Fruit fly (Drosophila melanogaster) whole organism, embryonic: Measurements from ENCODE around the gene Cbl.

Experiments
- CG1024 ChIP-seq: fragments of 200-800 bp; sonication (Bioruptor generic); IDR thresholded peaks from 2 replicates; pipeline ENCODE4 v1.3.6; 2022; ENCODE audit warnings: missing biosample characterization, missing genetic modification characterization
- CG10366 ChIP-seq: fragments of 200-800 bp; sonication (Bioruptor generic); IDR thresholded peaks from 2 replicates; pipeline ENCODE4 v1.3.6; 2022; ENCODE audit warnings: missing biosample characterization, missing genetic modification characterization
- CG10431 ChIP-seq: fragments of 200-800 bp; sonication (Bioruptor generic); optimal IDR thresholded peaks from 3 replicates; lab custom pipeline; 2018; ENCODE audit warnings: missing biosample characterization, mild to moderate bottlenecking, missing genetic modification characterization
- CG10462 ChIP-seq: fragments of 200-800 bp; sonication (Bioruptor generic); optimal IDR thresholded peaks from 2 replicates; lab custom pipeline; 2016; ENCODE audit warnings: missing biosample characterization, missing genetic modification characterization
- CG10654 ChIP-seq: fragments of 200-800 bp; sonication (Bioruptor generic); optimal IDR thresholded peaks from 2 replicates; lab custom pipeline; 2016; ENCODE audit warnings: missing biosample characterization, missing genetic modification characterization
- CG11093 ChIP-seq: fragments of 200-800 bp; sonication (Bioruptor generic); IDR thresholded peaks from 3 replicates; pipeline ENCODE4 v1.3.6; 2022; ENCODE audit warnings: missing biosample characterization, missing genetic modification characterization
- CG12659 ChIP-seq: fragments of 200-800 bp; sonication (Bioruptor generic); optimal IDR thresholded peaks from 3 replicates; lab custom pipeline; 2017; ENCODE audit warnings: mild to moderate bottlenecking, missing biosample characterization, missing genetic modification reagents, missing genetic modification characterization
- CG12769 ChIP-seq: fragments of 200-800 bp; sonication (Bioruptor generic); optimal IDR thresholded peaks from 2 replicates; lab custom pipeline; 2019; ENCODE audit warnings: missing biosample characterization, mild to moderate bottlenecking, missing genetic modification characterization, moderate library complexity
- CG13624 ChIP-seq: fragments of 200-800 bp; sonication (Bioruptor generic); optimal IDR thresholded peaks from 2 replicates; lab custom pipeline; 2016; ENCODE audit warnings: missing biosample characterization, missing genetic modification characterization
- CG16779 ChIP-seq: fragments of 200-800 bp; sonication (Bioruptor generic); IDR thresholded peaks from 2 replicates; pipeline ENCODE4 v1.3.6; 2022; ENCODE audit warnings: missing biosample characterization, missing genetic modification characterization
- CG17568 ChIP-seq: fragments of 200-800 bp; sonication (Bioruptor generic); optimal IDR thresholded peaks from 2 replicates; lab custom pipeline; 2018; ENCODE audit warnings: missing biosample characterization, mild to moderate bottlenecking, missing genetic modification characterization, moderate library complexity
- CG17802 ChIP-seq: fragments of 200-800 bp; sonication (Bioruptor generic); optimal IDR thresholded peaks from 2 replicates; lab custom pipeline; 2018; ENCODE audit warnings: missing biosample characterization, mild to moderate bottlenecking, missing genetic modification characterization, moderate library complexity
- CG18599 ChIP-seq: fragments of 200-800 bp; sonication (Bioruptor generic); optimal IDR thresholded peaks from 3 replicates; lab custom pipeline; 2017; ENCODE audit warnings: missing biosample characterization, missing genetic modification characterization, mild to moderate bottlenecking, moderate library complexity, missing genetic modification reagents
- CG31224 ChIP-seq: fragments of 200-800 bp; sonication (Bioruptor generic); IDR thresholded peaks from 2 replicates; pipeline ENCODE4 v1.3.6; 2022; ENCODE audit warnings: missing biosample characterization, missing genetic modification characterization
- CG31365 ChIP-seq: fragments of 200-800 bp; sonication (Bioruptor generic); optimal IDR thresholded peaks from 2 replicates; lab custom pipeline; 2018; ENCODE audit warnings: missing biosample characterization, mild to moderate bottlenecking, missing genetic modification characterization
- CG32772 ChIP-seq: fragments of 200-800 bp; sonication (Bioruptor generic); IDR thresholded peaks from 2 replicates; pipeline ENCODE4 v1.3.6; 2022; ENCODE audit warnings: missing biosample characterization, missing genetic modification characterization
- CG34422 ChIP-seq: fragments of 200-800 bp; sonication (Bioruptor generic); IDR thresholded peaks from 3 replicates; pipeline ENCODE4 v1.3.6; 2022; ENCODE audit warnings: missing biosample characterization, missing genetic modification characterization
- CG4617 ChIP-seq: fragments of 200-800 bp; sonication (Bioruptor generic); optimal IDR thresholded peaks from 3 replicates; lab custom pipeline; 2016; ENCODE audit warnings: missing biosample characterization, missing genetic modification characterization, borderline replicate concordance
- CG6272 ChIP-seq: fragments of 200-800 bp; sonication (Bioruptor generic); IDR thresholded peaks from 2 replicates; pipeline ENCODE4 v1.3.6; 2022; ENCODE audit warnings: missing biosample characterization, missing genetic modification characterization
- CG8290 ChIP-seq, 3 experiments: fragments of 200-800 bp; sonication (Bioruptor generic); optimal IDR thresholded peaks; 2 replicates each; lab custom pipeline; 2016 to 2019; ENCODE audit warnings: missing biosample characterization in 3 of 3, missing genetic modification characterization in 3 of 3, mild to moderate bottlenecking in 2 of 3, moderate library complexity in 1 of 3
- CG9876 ChIP-seq: fragments of 200-800 bp; sonication (Bioruptor generic); optimal IDR thresholded peaks from 2 replicates; lab custom pipeline; 2016; ENCODE audit warnings: missing biosample characterization, missing genetic modification characterization
- Camta ChIP-seq: fragments of 200-800 bp; sonication (Bioruptor generic); optimal IDR thresholded peaks from 2 replicates; lab custom pipeline; 2016; ENCODE audit warnings: missing biosample characterization, missing genetic modification characterization
- CkIIα-i1 ChIP-seq: fragments of 200-800 bp; sonication (Bioruptor generic); IDR thresholded peaks from 2 replicates; pipeline ENCODE4 v1.3.6; 2022; ENCODE audit warnings: missing biosample characterization, missing genetic modification characterization
- Dll ChIP-seq: fragments of 200-800 bp; sonication (Bioruptor generic); IDR thresholded peaks from 4 replicates; pipeline ENCODE4 v1.3.6; 2022; ENCODE audit warnings: missing biosample characterization, missing genetic modification characterization; ENCODE audit not compliant: partially characterized antibody
- Doc3 ChIP-seq: fragments of 200-800 bp; sonication (Bioruptor generic); IDR thresholded peaks from 3 replicates; pipeline ENCODE4 v1.3.6; 2022; ENCODE audit warnings: missing biosample characterization, missing genetic modification characterization; ENCODE audit not compliant: partially characterized antibody
- H2.0 ChIP-seq: fragments of 200-800 bp; sonication (Bioruptor generic); IDR thresholded peaks from 2 replicates; pipeline ENCODE4 v1.3.6; 2022; ENCODE audit warnings: missing biosample characterization, missing genetic modification characterization
- HLH4C ChIP-seq: fragments of 200-800 bp; sonication (Bioruptor generic); IDR thresholded peaks from 3 replicates; pipeline ENCODE4 v1.3.6; 2022; ENCODE audit warnings: missing biosample characterization, missing genetic modification characterization; ENCODE audit not compliant: partially characterized antibody
- Kr ChIP-seq: fragments of 200-800 bp; sonication (Bioruptor generic); optimal IDR thresholded peaks from 2 replicates; lab custom pipeline; 2017; ENCODE audit warnings: missing biosample characterization, mild to moderate bottlenecking, missing genetic modification characterization
- Mad ChIP-seq: fragments of 200-800 bp; sonication (Bioruptor generic); optimal IDR thresholded peaks from 2 replicates; lab custom pipeline; 2016; ENCODE audit warnings: missing biosample characterization, missing genetic modification characterization
- Myb ChIP-seq: fragments of 200-800 bp; sonication (Bioruptor generic); optimal IDR thresholded peaks from 2 replicates; lab custom pipeline; 2016; ENCODE audit warnings: missing biosample characterization, missing genetic modification characterization
- Neu2 ChIP-seq: fragments of 200-800 bp; sonication (Bioruptor generic); optimal IDR thresholded peaks from 3 replicates; lab custom pipeline; 2016; ENCODE audit warnings: missing biosample characterization, missing genetic modification characterization, borderline replicate concordance
- Optix ChIP-seq: fragments of 200-800 bp; sonication (Bioruptor generic); IDR thresholded peaks from 3 replicates; pipeline ENCODE4 v1.3.6; 2022; ENCODE audit warnings: missing biosample characterization, missing genetic modification characterization
- Scr ChIP-seq: fragments of 200-800 bp; sonication (Bioruptor generic); IDR thresholded peaks from 2 replicates; pipeline ENCODE4 v1.3.6; 2022; ENCODE audit warnings: missing biosample characterization, missing genetic modification characterization; ENCODE audit not compliant: partially characterized antibody
- Usf ChIP-seq: fragments of 200-800 bp; sonication (Bioruptor generic); optimal IDR thresholded peaks from 2 replicates; lab custom pipeline; 2017; ENCODE audit warnings: missing genotype, missing biosample characterization, missing genetic modification characterization
- Vsx1 ChIP-seq: fragments of 200-800 bp; sonication (Bioruptor generic); optimal IDR thresholded peaks from 2 replicates; lab custom pipeline; 2017; ENCODE audit warnings: missing biosample characterization, mild to moderate bottlenecking, missing genetic modification characterization, missing genetic modification reagents
- cas ChIP-seq: fragments of 200-800 bp; sonication (Bioruptor generic); IDR thresholded peaks from 2 replicates; pipeline ENCODE4 v1.3.6; 2022; ENCODE audit warnings: missing biosample characterization, missing genetic modification characterization
- disco-r ChIP-seq: fragments of 200-800 bp; sonication (Bioruptor generic); optimal IDR thresholded peaks from 2 replicates; lab custom pipeline; 2016; ENCODE audit warnings: missing biosample characterization, missing genetic modification characterization
- dysf ChIP-seq: fragments of 200-800 bp; sonication (Bioruptor generic); IDR thresholded peaks from 3 replicates; pipeline ENCODE4 v1.3.6; 2022; ENCODE audit warnings: missing biosample characterization, missing genetic modification characterization
- gro ChIP-seq: fragments of 200-800 bp; sonication (Bioruptor generic); optimal IDR thresholded peaks from 2 replicates; lab custom pipeline; 2016; ENCODE audit warnings: missing biosample characterization, missing genetic modification characterization
- klu ChIP-seq: fragments of 200-800 bp; sonication (Bioruptor generic); IDR thresholded peaks from 2 replicates; pipeline ENCODE4 v1.3.6; 2022; ENCODE audit warnings: missing biosample characterization, missing genetic modification characterization
- lilli ChIP-seq: fragments of 200-800 bp; sonication (Bioruptor generic); optimal IDR thresholded peaks from 3 replicates; lab custom pipeline; 2016; ENCODE audit warnings: missing biosample characterization, missing genetic modification characterization
- lov ChIP-seq, 2 experiments: fragments of 200-800 bp in 1 of 2; fragments of >200 bp in 1 of 2; sonication (Bioruptor generic) in 1 of 2; IDR thresholded peaks in 1 of 2; optimal IDR thresholded peaks in 1 of 2; 2 replicates in 1 of 2; 3 replicates in 1 of 2; pipeline versions ENCODE4 v1.3.6 to Lab custom; 2017 to 2022; ENCODE audit warnings: missing biosample characterization in 1 of 2, missing genetic modification characterization in 1 of 2
- otp ChIP-seq: fragments of 200-800 bp; sonication (Bioruptor generic); IDR thresholded peaks from 3 replicates; pipeline ENCODE4, ENCODE4 v1.3.6; 2022; ENCODE audit warnings: missing biosample characterization, missing genetic modification characterization
- sc ChIP-seq, 3 experiments: fragments of >200 bp in 2 of 3; fragments of 200-800 bp in 1 of 3; sonication (Bioruptor generic) in 1 of 3; optimal IDR thresholded peaks; 2 replicates in 2 of 3; 3 replicates in 1 of 3; lab custom pipeline; 2017; ENCODE audit warnings: mild to moderate bottlenecking in 1 of 3, missing biosample characterization in 1 of 3, missing genetic modification characterization in 1 of 3, missing genetic modification reagents in 1 of 3
- sob ChIP-seq: fragments of 200-800 bp; sonication (Bioruptor generic); IDR thresholded peaks from 2 replicates; pipeline ENCODE4 v1.3.6; 2022; ENCODE audit warnings: missing biosample characterization, missing genetic modification characterization
- sug ChIP-seq: fragments of 200-800 bp; optimal IDR thresholded peaks from 2 replicates; lab custom pipeline; 2019; ENCODE audit warnings: missing biosample characterization, mild to moderate bottlenecking, missing genetic modification characterization, moderate library complexity
- tin ChIP-seq: fragments of 200-800 bp; sonication (Bioruptor generic); optimal IDR thresholded peaks from 3 replicates; lab custom pipeline; 2016; ENCODE audit warnings: missing biosample characterization, missing genetic modification characterization
- trh ChIP-seq: fragments of 200-800 bp; sonication (Bioruptor generic); optimal IDR thresholded peaks from 2 replicates; lab custom pipeline; 2016; ENCODE audit warnings: missing biosample characterization, missing genetic modification characterization
- usp ChIP-seq: fragments of >200 bp; optimal IDR thresholded peaks from 2 replicates; lab custom pipeline; 2017; ENCODE audit warnings: missing biosample characterization, missing genetic modification characterization

Cbl gene

dm6 chr3L:8449202-8449799 is 24.5 kb downstream of the Cbl start, which contains the start of gene CG6983 (continued):
- TF ChIP-seq cas (GFP tag; lab: Robert Waterston, UW) (peak; percentile 9; the same call in 1 of the 2 replicates), CG10366 (GFP tag; lab: Robert Waterston, UW) (no peak), HLH4C (peak; percentile 76), CG17802 (tag; lab: Kevin White, UChicago) (no peak), disco-r (GFP tag; lab: Kevin White, UChicago) (no peak), otp (GFP tag; lab: Robert Waterston, UW) (no peak; the same call in 2 of the 3 replicates), lov (optimal IDR thresholded peaks at IDR 0.05; lab: Kevin White, UChicago) (no peak), lov (GFP tag; IDR thresholded peaks at IDR 0.05; lab: Robert Waterston, UW) (no peak), CG10431 (no peak), CG10654 (GFP tag; lab: Kevin White, UChicago) (no peak), trh (GFP tag; lab: Kevin White, UChicago) (no peak), Vsx1 (GFP tag; lab: Kevin White, UChicago) (no peak), klu (GFP tag; lab: Robert Waterston, UW) (no peak), tin (GFP tag; lab: Kevin White, UChicago) (no peak), CG16779 (GFP tag; lab: Robert Waterston, UW) (no peak), CG1024 (GFP tag; lab: Robert Waterston, UW) (no peak), CG31224 (GFP tag; lab: Robert Waterston, UW) (no peak), Mad (GFP tag; lab: Kevin White, UChicago) (no peak), dysf (no peak), CG12659 (GFP tag; lab: Kevin White, UChicago) (no peak), CkIIα-i1 (GFP tag; lab: Robert Waterston, UW) (no peak), Optix (GFP tag; lab: Robert Waterston, UW) (no peak), Doc3 (peak; percentile 61), CG17568 (peak; percentile 20), CG12769 (no peak), usp (GFP tag; lab: Kevin White, UChicago) (no peak), CG11093 (GFP tag; lab: Robert Waterston, UW) (no peak), sc (optimal IDR thresholded peaks at IDR 0.05; lab: Kevin White, UChicago) (no peak), sc (GFP tag; optimal IDR thresholded peaks at IDR 0.05; lab: Kevin White, UChicago) (no peak), CG34422 (peak; percentile 8; the same call in 1 of the 3 replicates), sob (GFP tag; lab: Robert Waterston, UW) (no peak), H2.0 (no peak), Kr (GFP tag; lab: Kevin White, UChicago) (no peak), Dll (GFP tag; lab: Robert Waterston, UW) (peak; percentile 79), CG13624 (GFP tag; lab: Kevin White, UChicago) (no peak), Camta (GFP tag; lab: Kevin White, UChicago) (no peak), CG10462 (no peak), gro (no peak), lilli (GFP tag; lab: Kevin White, UChicago) (no peak), sug (tag; lab: Kevin White, UChicago) (peak; percentile 16), CG9876 (GFP tag; lab: Kevin White, UChicago) (no peak), CG31365 (tag; lab: Kevin White, UChicago) (no peak), CG18599 (GFP tag; lab: Kevin White, UChicago) (no peak), Usf (GFP tag; lab: Kevin White, UChicago) (no peak), CG6272 (GFP tag; lab: Robert Waterston, UW) (peak; percentile 28; the same call in 1 of the 2 replicates), Myb (GFP tag; lab: Kevin White, UChicago) (peak; percentile 82), Neu2 (GFP tag; lab: Kevin White, UChicago) (no peak), Scr (GFP tag; lab: Robert Waterston, UW) (peak; percentile 78), CG4617 (GFP tag; lab: Kevin White, UChicago) (no peak), CG8290 (GFP tag; optimal IDR thresholded peaks at IDR 0.05; lab: Kevin White, UChicago) (no peak), CG8290 (tag; optimal IDR thresholded peaks at IDR 0.05; lab: Kevin White, UChicago) (peak in 1 of 2 experiments; percentile 6), CG32772 (GFP tag; lab: Robert Waterston, UW) (no peak)
